Worm (Caenorhabditis elegans) whole organism, late embryonic: ENCODE measurements around the gene K08E4.7.

Source experiments
- ahr-1 ChIP-seq: sonication (generic microtip); optimal IDR thresholded peaks from 2 replicates; lab custom pipeline; 2016; ENCODE audit warnings: missing genetic modification characterization, missing compliant biosample characterization
- hlh-30 ChIP-seq: sonication (generic microtip); optimal IDR thresholded peaks from 2 replicates; lab custom pipeline; 2017; ENCODE audit warnings: antibody characterized with exemption, missing genetic modification characterization, missing compliant biosample characterization; ENCODE audit not compliant: insufficient read depth
- nhr-232 ChIP-seq: sonication (generic microtip); optimal IDR thresholded peaks from 2 replicates; lab custom pipeline; 2016; ENCODE audit warnings: missing genetic modification characterization, missing compliant biosample characterization
- pag-3 ChIP-seq: sonication (generic microtip); optimal IDR thresholded peaks from 2 replicates; lab custom pipeline; 2016; ENCODE audit warnings: missing compliant biosample characterization, missing genetic modification characterization, borderline replicate concordance
- pha-4 ChIP-seq: fragments of 150-350 bp; optimal IDR thresholded peaks from 2 replicates; lab custom pipeline; 2018; ENCODE audit warnings: missing biosample characterization, missing genetic modification reagents, missing genetic modification characterization
- ref-2 ChIP-seq: sonication (generic microtip); optimal IDR thresholded peaks from 2 replicates; lab custom pipeline; 2016; ENCODE audit warnings: missing genetic modification characterization, missing compliant biosample characterization
- sdc-2 ChIP-seq: sonication (generic microtip); optimal IDR thresholded peaks from 2 replicates; lab custom pipeline; 2016; ENCODE audit warnings: missing genotype, missing genetic modification characterization, missing compliant biosample characterization
- sox-2 ChIP-seq: fragments of 200-800 bp; sonication (Bioruptor generic); IDR thresholded peaks from 2 replicates; pipeline ENCODE4 v1.3.6; 2022; ENCODE audit warnings: missing genetic modification reagents, missing genetic modification characterization, missing compliant biosample characterization

DNA sequence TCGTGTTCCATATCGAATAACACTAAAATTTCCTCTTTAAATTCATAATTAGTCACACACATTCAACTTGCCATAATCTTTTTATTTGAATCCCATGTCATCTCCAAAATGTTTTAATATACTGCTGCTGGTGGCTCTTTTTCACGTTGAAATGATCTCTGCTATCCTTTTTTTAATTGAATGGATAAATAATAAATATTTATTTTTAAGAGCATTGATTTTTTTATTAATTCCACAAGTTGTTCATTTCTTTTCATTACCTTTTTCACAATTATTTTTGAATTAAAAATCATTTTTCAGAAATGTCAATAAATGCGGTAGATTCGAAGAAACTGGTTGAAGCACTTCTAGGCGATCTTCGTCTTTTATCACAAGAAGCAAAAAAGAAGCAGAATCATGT is 20.9 kb downstream of the K08E4.7 start, which contains the start of gene mon-2:
- no peak for TF ChIP-seq hlh-30 (tag; lab: Kevin White, UChicago)
- no peak for TF ChIP-seq pag-3 (tag; lab: Kevin White, UChicago)
- no peak for TF ChIP-seq nhr-232 (tag; lab: Kevin White, UChicago)
- no peak for TF ChIP-seq sox-2 (GFP tag; lab: Robert Waterston, UW)
- TF ChIP-seq ahr-1 (tag; lab: Kevin White, UChicago): no peak
- TF ChIP-seq ref-2 (tag; lab: Kevin White, UChicago): no peak
- no peak for TF ChIP-seq pha-4 (tag; lab: Kevin White, UChicago)
- no peak for TF ChIP-seq sdc-2
